Worm (Caenorhabditis elegans) whole organism, L3 larva: ENCODE results near the gene T09A5.5.

Experiments
- ama-1 ChIP-seq: fragments of 150-350 bp; optimal IDR thresholded peaks from 2 replicates; lab custom pipeline; 2018
- ceh-16 ChIP-seq: sonication (generic microtip); optimal IDR thresholded peaks from 2 replicates; lab custom pipeline; 2017; ENCODE audit warnings: missing biosample characterization, missing genetic modification characterization
- egl-27 ChIP-seq: sonication (generic microtip); optimal IDR thresholded peaks from 4 replicates; lab custom pipeline; 2017; ENCODE audit warnings: missing biosample characterization, missing genetic modification reagents, missing genetic modification characterization
- lin-39 ChIP-seq: fragments of 150-350 bp; optimal IDR thresholded peaks from 2 replicates; lab custom pipeline; 2018; ENCODE audit warnings: missing biosample characterization, missing genetic modification reagents, missing genetic modification characterization
- mml-1 ChIP-seq: fragments of 150-350 bp; sonication (generic microtip); optimal IDR thresholded peaks from 3 replicates; lab custom pipeline; 2014; ENCODE audit warnings: missing biosample characterization, missing genetic modification characterization
- nfya-1 ChIP-seq: sonication (generic microtip); optimal IDR thresholded peaks from 2 replicates; lab custom pipeline; 2017; ENCODE audit warnings: missing genetic modification characterization, mild to moderate bottlenecking, missing compliant biosample characterization, antibody characterized with exemption, moderate library complexity; ENCODE audit not compliant: insufficient read depth
- nhr-25 ChIP-seq: sonication (generic microtip); optimal IDR thresholded peaks from 2 replicates; lab custom pipeline; 2017; ENCODE audit warnings: missing biosample characterization, missing genetic modification characterization
- pqm-1 ChIP-seq: fragments of 150-350 bp; optimal IDR thresholded peaks from 2 replicates; lab custom pipeline; 2017; ENCODE audit warnings: missing biosample characterization, missing genetic modification characterization, inconsistent platforms
- snpc-4 ChIP-seq: fragments of 150-350 bp; optimal IDR thresholded peaks from 2 replicates; lab custom pipeline; 2014; ENCODE audit warnings: missing biosample characterization, missing genetic modification characterization

ce11 chrII:7870062-7870461 is 16.5 kb upstream of the T09A5.5 start, which contains the start of gene ztf-17:
- no peak for TF ChIP-seq ceh-16
- TF ChIP-seq mml-1 (tag; lab: Kevin White, UChicago) = no peak
- TF ChIP-seq snpc-4 = no peak
- TF ChIP-seq egl-27 (tag; lab: Kevin White, UChicago) = no peak
- no peak for TF ChIP-seq nhr-25
- no peak for TF ChIP-seq pqm-1
- TF ChIP-seq ama-1 (lab: Kevin White, UChicago) = no peak
- TF ChIP-seq nfya-1 (tag; lab: Kevin White, UChicago) = no peak
- TF ChIP-seq lin-39 = no peak
